Fruit fly (Drosophila melanogaster) whole organism, embryonic: ENCODE data around the gene RhoGAP5A.

Experiments used
- Asciz ChIP-seq: fragments of 200-800 bp; sonication (Bioruptor generic); optimal IDR thresholded peaks from 2 replicates; lab custom pipeline; 2017; ENCODE audit warnings: missing biosample characterization, mild to moderate bottlenecking, missing genetic modification characterization, missing genetic modification reagents
- Bgb ChIP-seq: fragments of 200-800 bp; sonication (Bioruptor generic); IDR thresholded peaks from 2 replicates; pipeline ENCODE4 v1.3.6; 2022; ENCODE audit warnings: missing biosample characterization, missing genetic modification characterization; ENCODE audit not compliant: partially characterized antibody
- CG1024 ChIP-seq: fragments of 200-800 bp; sonication (Bioruptor generic); IDR thresholded peaks from 2 replicates; pipeline ENCODE4 v1.3.6; 2022; ENCODE audit warnings: missing biosample characterization, missing genetic modification characterization
- CG12299 ChIP-seq: fragments of 200-800 bp; sonication (Bioruptor generic); optimal IDR thresholded peaks from 2 replicates; lab custom pipeline; 2018; ENCODE audit warnings: missing biosample characterization, mild to moderate bottlenecking, missing genetic modification characterization
- CG13775 ChIP-seq: fragments of 200-800 bp; sonication (Bioruptor generic); optimal IDR thresholded peaks from 3 replicates; lab custom pipeline; 2017; ENCODE audit warnings: missing biosample characterization, mild to moderate bottlenecking, missing genetic modification characterization
- CG15514 ChIP-seq: fragments of 200-800 bp; sonication (Bioruptor generic); optimal IDR thresholded peaks from 3 replicates; lab custom pipeline; 2017; ENCODE audit warnings: missing biosample characterization, missing genetic modification characterization, mild to moderate bottlenecking, moderate library complexity, missing genetic modification reagents
- CG15601 ChIP-seq: fragments of 200-800 bp; sonication (Bioruptor generic); optimal IDR thresholded peaks from 3 replicates; lab custom pipeline; 2019; ENCODE audit warnings: missing biosample characterization, mild to moderate bottlenecking, missing genetic modification characterization, moderate library complexity
- CG15696 ChIP-seq: fragments of 200-800 bp; sonication (Bioruptor generic); optimal IDR thresholded peaks from 2 replicates; lab custom pipeline; 2019; ENCODE audit warnings: missing biosample characterization, mild to moderate bottlenecking, missing genetic modification characterization, moderate library complexity
- CG18599 ChIP-seq: fragments of 200-800 bp; sonication (Bioruptor generic); optimal IDR thresholded peaks from 3 replicates; lab custom pipeline; 2017; ENCODE audit warnings: missing biosample characterization, missing genetic modification characterization, mild to moderate bottlenecking, moderate library complexity, missing genetic modification reagents
- CG2712 ChIP-seq: fragments of 200-800 bp; optimal IDR thresholded peaks from 3 replicates; lab custom pipeline; 2019; ENCODE audit warnings: missing biosample characterization, mild to moderate bottlenecking, missing genetic modification characterization, moderate library complexity
- CG2875 ChIP-seq: fragments of 200-800 bp; sonication (Bioruptor generic); optimal IDR thresholded peaks from 2 replicates; lab custom pipeline; 2017; ENCODE audit warnings: missing biosample characterization, mild to moderate bottlenecking, missing genetic modification characterization, missing genetic modification reagents
- CG32772 ChIP-seq: fragments of 200-800 bp; sonication (Bioruptor generic); IDR thresholded peaks from 2 replicates; pipeline ENCODE4 v1.3.6; 2022; ENCODE audit warnings: missing biosample characterization, missing genetic modification characterization
- CG3281 ChIP-seq: fragments of 200-800 bp; sonication (Bioruptor generic); optimal IDR thresholded peaks from 3 replicates; lab custom pipeline; 2017; ENCODE audit warnings: missing biosample characterization, mild to moderate bottlenecking, missing genetic modification characterization
- CG6689 ChIP-seq: fragments of 200-800 bp; sonication (Bioruptor generic); IDR thresholded peaks from 2 replicates; pipeline ENCODE4 v1.3.6; 2022; ENCODE audit warnings: missing biosample characterization, missing genetic modification characterization
- CG8388 ChIP-seq: fragments of 200-800 bp; sonication (Bioruptor generic); optimal IDR thresholded peaks from 2 replicates; lab custom pipeline; 2019; ENCODE audit warnings: missing biosample characterization, mild to moderate bottlenecking, missing genetic modification characterization, moderate library complexity
- CG8924 ChIP-seq: fragments of 200-800 bp; optimal IDR thresholded peaks from 3 replicates; lab custom pipeline; 2019; ENCODE audit warnings: missing biosample characterization, mild to moderate bottlenecking, missing genetic modification characterization, moderate library complexity
- D ChIP-seq, 2 experiments: fragments of 200-800 bp in 1 of 2; fragments of >200 bp in 1 of 2; sonication (Bioruptor generic) in 1 of 2; optimal IDR thresholded peaks; 2 replicates in 1 of 2; 3 replicates in 1 of 2; lab custom pipeline; 2017; ENCODE audit warnings: mild to moderate bottlenecking in 1 of 2, missing biosample characterization in 1 of 2, missing genetic modification characterization in 1 of 2, missing genetic modification reagents in 1 of 2
- D19B ChIP-seq: fragments of 200-800 bp; sonication (Bioruptor generic); optimal IDR thresholded peaks from 2 replicates; lab custom pipeline; 2017; ENCODE audit warnings: missing biosample characterization, mild to moderate bottlenecking, missing genetic modification characterization
- Deaf1 ChIP-seq: fragments of 200-800 bp; optimal IDR thresholded peaks from 3 replicates; lab custom pipeline; 2019; ENCODE audit warnings: missing biosample characterization, mild to moderate bottlenecking, missing genetic modification characterization, moderate library complexity
- HLH3B ChIP-seq: fragments of 200-800 bp; sonication (Bioruptor generic); IDR thresholded peaks from 2 replicates; pipeline ENCODE4 v1.3.6; 2022; ENCODE audit warnings: missing biosample characterization, missing genetic modification characterization
- Jarid2 ChIP-seq: fragments of 200-800 bp; sonication (Bioruptor generic); optimal IDR thresholded peaks from 3 replicates; lab custom pipeline; 2017; ENCODE audit warnings: mild to moderate bottlenecking, missing biosample characterization, missing genetic modification reagents, missing genetic modification characterization
- Lhr ChIP-seq: fragments of 200-800 bp; sonication (Bioruptor generic); optimal IDR thresholded peaks from 3 replicates; lab custom pipeline; 2017; ENCODE audit warnings: mild to moderate bottlenecking, missing biosample characterization, missing genetic modification reagents, missing genetic modification characterization
- MTF-1 ChIP-seq: fragments of 200-800 bp; sonication (Bioruptor generic); optimal IDR thresholded peaks from 2 replicates; lab custom pipeline; 2018; ENCODE audit warnings: missing biosample characterization, mild to moderate bottlenecking, missing genetic modification characterization, borderline replicate concordance
- Oli ChIP-seq: fragments of 200-800 bp; sonication (Bioruptor generic); optimal IDR thresholded peaks from 2 replicates; lab custom pipeline; 2018; ENCODE audit warnings: missing biosample characterization, mild to moderate bottlenecking, missing genetic modification characterization, moderate library complexity
- Rfx ChIP-seq: fragments of 200-800 bp; sonication (Bioruptor generic); IDR thresholded peaks from 2 replicates; pipeline ENCODE4 v1.3.6; 2022; ENCODE audit warnings: missing biosample characterization, missing genetic modification characterization
- Sox100B ChIP-seq: fragments of 200-800 bp; sonication (Bioruptor generic); optimal IDR thresholded peaks from 3 replicates; lab custom pipeline; 2018; ENCODE audit warnings: missing biosample characterization, mild to moderate bottlenecking, missing genetic modification characterization
- Spps ChIP-seq: fragments of 200-800 bp; sonication (Bioruptor generic); optimal IDR thresholded peaks from 2 replicates; lab custom pipeline; 2018; ENCODE audit warnings: missing biosample characterization, mild to moderate bottlenecking, missing genetic modification characterization
- bab2 ChIP-seq: fragments of 200-800 bp; sonication (Bioruptor generic); optimal IDR thresholded peaks from 2 replicates; lab custom pipeline; 2016; ENCODE audit warnings: missing biosample characterization, missing genetic modification characterization
- bbx ChIP-seq: fragments of 200-800 bp; sonication (Bioruptor generic); IDR thresholded peaks from 2 replicates; pipeline ENCODE4 v1.3.6; 2022; ENCODE audit warnings: missing biosample characterization, missing genetic modification characterization; ENCODE audit not compliant: partially characterized antibody
- bsh ChIP-seq, 2 experiments: fragments of 200-800 bp; sonication (Bioruptor generic); optimal IDR thresholded peaks; 2 replicates each; lab custom pipeline; 2017 to 2018; ENCODE audit warnings: mild to moderate bottlenecking in 2 of 2, missing biosample characterization in 2 of 2, missing genetic modification characterization in 2 of 2, moderate library complexity in 1 of 2
- croc ChIP-seq: fragments of 200-800 bp; sonication (Bioruptor generic); conservative IDR thresholded peaks from 3 replicates; pipeline ENCODE4 v1.3.6; 2022; ENCODE audit warnings: missing biosample characterization, missing genetic modification characterization
- cwo ChIP-seq: fragments of 200-800 bp; sonication (Bioruptor generic); optimal IDR thresholded peaks from 3 replicates; lab custom pipeline; 2017; ENCODE audit warnings: missing biosample characterization, missing genetic modification characterization, mild to moderate bottlenecking, moderate library complexity, missing genetic modification reagents
- dati ChIP-seq: fragments of 200-800 bp; sonication (Bioruptor generic); IDR thresholded peaks from 2 replicates; pipeline ENCODE4 v1.3.6; 2022; ENCODE audit warnings: missing biosample characterization, missing genetic modification characterization
- dmrt99B ChIP-seq: fragments of 200-800 bp; sonication (Bioruptor generic); optimal IDR thresholded peaks from 2 replicates; lab custom pipeline; 2018; ENCODE audit warnings: missing biosample characterization, mild to moderate bottlenecking, missing genetic modification characterization, moderate library complexity
- exex ChIP-seq: fragments of 200-800 bp; sonication (Bioruptor generic); optimal IDR thresholded peaks from 4 replicates; lab custom pipeline; 2018; ENCODE audit warnings: missing biosample characterization, mild to moderate bottlenecking, missing genetic modification characterization, moderate library complexity
- fd96Cb ChIP-seq: fragments of 200-800 bp; sonication (Bioruptor generic); optimal IDR thresholded peaks from 2 replicates; lab custom pipeline; 2018; ENCODE audit warnings: missing biosample characterization, mild to moderate bottlenecking, missing genetic modification characterization, moderate library complexity
- gsb-n ChIP-seq: fragments of 200-800 bp; sonication (Bioruptor generic); optimal IDR thresholded peaks from 3 replicates; lab custom pipeline; 2018; ENCODE audit warnings: missing biosample characterization, mild to moderate bottlenecking, missing genetic modification characterization
- gt ChIP-seq: fragments of 200-800 bp; sonication (Bioruptor generic); IDR thresholded peaks from 2 replicates; pipeline ENCODE4 v1.3.6; 2022; ENCODE audit warnings: missing biosample characterization, missing genetic modification characterization
- hth ChIP-seq: fragments of >200 bp; optimal IDR thresholded peaks from 2 replicates; lab custom pipeline; 2017; ENCODE audit warnings: inconsistent platforms
- onecut ChIP-seq: fragments of 200-800 bp; sonication (Bioruptor generic); IDR thresholded peaks from 2 replicates; pipeline ENCODE4 v1.3.6; 2022; ENCODE audit warnings: missing biosample characterization, missing genetic modification characterization
- pan ChIP-seq, 4 experiments: fragments of >200 bp in 3 of 4; fragments of 200-800 bp in 1 of 4; sonication (Bioruptor generic) in 1 of 4; optimal IDR thresholded peaks in 3 of 4; IDR thresholded peaks in 1 of 4; 2 replicates each; pipeline versions ENCODE4 v1.3.6 to Lab custom; 2017 to 2022; ENCODE audit warnings: missing biosample characterization in 2 of 4, missing genetic modification characterization in 2 of 4, mixed read lengths in 1 of 4
- row ChIP-seq: fragments of 200-800 bp; sonication (Bioruptor generic); IDR thresholded peaks from 3 replicates; pipeline ENCODE4 v1.3.6; 2022; ENCODE audit warnings: missing biosample characterization, missing genetic modification characterization
- run ChIP-seq: fragments of 200-800 bp; sonication (Bioruptor generic); optimal IDR thresholded peaks from 3 replicates; lab custom pipeline; 2018; ENCODE audit warnings: missing biosample characterization, mild to moderate bottlenecking, missing genetic modification characterization
- sc ChIP-seq, 3 experiments: fragments of >200 bp in 2 of 3; fragments of 200-800 bp in 1 of 3; sonication (Bioruptor generic) in 1 of 3; optimal IDR thresholded peaks; 2 replicates in 2 of 3; 3 replicates in 1 of 3; lab custom pipeline; 2017; ENCODE audit warnings: mild to moderate bottlenecking in 1 of 3, missing biosample characterization in 1 of 3, missing genetic modification characterization in 1 of 3, missing genetic modification reagents in 1 of 3
- unc-4 ChIP-seq: fragments of 200-800 bp; sonication (Bioruptor generic); IDR thresholded peaks from 2 replicates; pipeline ENCODE4 v1.3.6; 2022; ENCODE audit warnings: missing biosample characterization, missing genetic modification characterization; ENCODE audit not compliant: partially characterized antibody
- wek ChIP-seq: fragments of 200-800 bp; sonication (Bioruptor generic); optimal IDR thresholded peaks from 3 replicates; lab custom pipeline; 2018; ENCODE audit warnings: missing biosample characterization, mild to moderate bottlenecking, missing genetic modification characterization, moderate library complexity
- zfh2 ChIP-seq: fragments of 200-800 bp; sonication (Bioruptor generic); optimal IDR thresholded peaks from 2 replicates; lab custom pipeline; 2016; ENCODE audit warnings: missing biosample characterization, missing genetic modification characterization

The RhoGAP5A gene

dm6 chrX:5648437-5648959 lies 29.9 kb upstream of the RhoGAP5A start, which contains the start of gene OtopLa (continued):
- TF ChIP-seq D (optimal IDR thresholded peaks at IDR 0.05; lab: Kevin White, UChicago) (no peak), D (GFP tag; optimal IDR thresholded peaks at IDR 0.05; lab: Kevin White, UChicago) (peak; percentile 86), hth (lab: Kevin White, UChicago) (no peak), croc (GFP tag; lab: Robert Waterston, UW) (peak; percentile 79), Bgb (GFP tag; lab: Robert Waterston, UW) (no peak), MTF-1 (GFP tag; lab: Kevin White, UChicago) (peak; percentile 70), dati (GFP tag; lab: Robert Waterston, UW) (peak; percentile 52), CG1024 (GFP tag; lab: Robert Waterston, UW) (peak; percentile 80), Rfx (GFP tag; lab: Robert Waterston, UW) (peak; percentile 83), CG15514 (GFP tag; lab: Kevin White, UChicago) (peak; percentile 65), dmrt99B (peak; percentile 89), zfh2 (GFP tag; lab: Kevin White, UChicago) (peak; percentile 26), Sox100B (peak; percentile 75), CG13775 (GFP tag; lab: Kevin White, UChicago) (peak; percentile 65), bbx (GFP tag; lab: Robert Waterston, UW) (no peak), run (tag; lab: Kevin White, UChicago) (peak; percentile 56), CG15696 (tag; lab: Kevin White, UChicago) (peak; percentile 53), onecut (peak; percentile 77), exex (tag; lab: Kevin White, UChicago) (peak; percentile 18), CG3281 (GFP tag; lab: Kevin White, UChicago) (peak; percentile 79), Asciz (GFP tag; lab: Kevin White, UChicago) (peak; percentile 86), CG12299 (tag; lab: Kevin White, UChicago) (peak; percentile 71), gt (GFP tag; lab: Robert Waterston, UW) (peak; percentile 53; the same call in 1 of the 2 replicates), wek (GFP tag; lab: Kevin White, UChicago) (peak; percentile 58), bab2 (GFP tag; lab: Kevin White, UChicago) (peak; percentile 84), unc-4 (GFP tag; lab: Robert Waterston, UW) (no peak), D19B (GFP tag; lab: Kevin White, UChicago) (peak; percentile 55), sc (optimal IDR thresholded peaks at IDR 0.05; lab: Kevin White, UChicago) (no peak), sc (GFP tag; optimal IDR thresholded peaks at IDR 0.05; lab: Kevin White, UChicago) (peak; percentile 60), cwo (GFP tag; lab: Kevin White, UChicago) (peak; percentile 69), CG32772 (GFP tag; lab: Robert Waterston, UW) (peak; percentile 80), pan (optimal IDR thresholded peaks at IDR 0.05; lab: Kevin White, UChicago) (no peak), pan (GFP tag; optimal IDR thresholded peaks at IDR 0.05 in 1 of 2, IDR thresholded peaks at IDR 0.05 in 1 of 2) (peak in 1 of 2 experiments; percentile 87), Jarid2 (GFP tag; lab: Kevin White, UChicago) (peak; percentile 41), CG2875 (peak; percentile 84)

- no peak for TF ChIP-seq Spps (tag; lab: Kevin White, UChicago)
- peak; percentile 7 for TF ChIP-seq Deaf1 (tag; lab: Kevin White, UChicago)
- TF ChIP-seq CG6689 (GFP tag; lab: Robert Waterston, UW): no peak
- TF ChIP-seq CG2712: peak; percentile 41
- peak; percentile 29 for TF ChIP-seq gsb-n
- TF ChIP-seq CG15601 (tag; lab: Kevin White, UChicago): peak; percentile 16
- TF ChIP-seq CG18599 (GFP tag; lab: Kevin White, UChicago): peak; percentile 46
- peak; percentile 32 for TF ChIP-seq fd96Cb (tag; lab: Kevin White, UChicago)
- peak; percentile 8 for TF ChIP-seq CG8924 (tag; lab: Kevin White, UChicago)
- peak; percentile 59 for TF ChIP-seq row (GFP tag; lab: Robert Waterston, UW)
- TF ChIP-seq bsh (GFP tag; optimal IDR thresholded peaks at IDR 0.05; lab: Kevin White, UChicago): peak in 1 of 2 experiments; percentile 56
- peak; percentile 16 for TF ChIP-seq CG8388 (GFP tag; lab: Kevin White, UChicago)
- TF ChIP-seq HLH3B (GFP tag; lab: Robert Waterston, UW): 0 out of 2 replicates have a peak, but pooled peaks have one; percentile 7
- TF ChIP-seq Lhr (GFP tag; lab: Kevin White, UChicago): no peak
- peak; percentile 4 for TF ChIP-seq Oli (tag; lab: Kevin White, UChicago)
- TF ChIP-seq CG1024 (GFP tag; lab: Robert Waterston, UW): 0 out of 2 replicates have a peak, but pooled peaks have one; percentile 4
These were observed 27.6 kb upstream of the RhoGAP5A start for dm6 chrX:5646228-5646627.
